Worm (Caenorhabditis elegans) whole organism, young adult: ENCODE measurements around the gene dpff-1.

Experiments
- B0336.3 ChIP-seq: fragments of 200-800 bp; sonication (Bioruptor generic); IDR thresholded peaks from 2 replicates; pipeline ENCODE4 v1.3.6; 2022; ENCODE audit warnings: missing genetic modification characterization, missing compliant biosample characterization
- C17E4.6 ChIP-seq: fragments of 200-800 bp; sonication (Bioruptor generic); IDR thresholded peaks from 2 replicates; pipeline ENCODE4 v1.3.6; 2022; ENCODE audit warnings: missing genetic modification reagents, missing genetic modification characterization, missing compliant biosample characterization
- D2030.7 ChIP-seq: fragments of 200-800 bp; sonication (Bioruptor generic); IDR thresholded peaks from 2 replicates; pipeline ENCODE4 v1.3.6; 2022; ENCODE audit warnings: missing genetic modification reagents, missing genetic modification characterization, missing compliant biosample characterization
- F33H1.4 ChIP-seq: fragments of 200-800 bp; sonication (Bioruptor generic); IDR thresholded peaks from 2 replicates; pipeline ENCODE4 v1.3.6; 2022; ENCODE audit warnings: missing genetic modification reagents, missing genetic modification characterization, missing compliant biosample characterization
- F49E8.2 ChIP-seq: sonication (generic microtip); optimal IDR thresholded peaks from 3 replicates; lab custom pipeline; 2017; ENCODE audit warnings: missing genetic modification characterization, mild to moderate bottlenecking, missing compliant biosample characterization, antibody characterized with exemption, moderate library complexity; ENCODE audit not compliant: insufficient read depth
- T07F8.4 ChIP-seq: sonication (generic microtip); optimal IDR thresholded peaks from 2 replicates; lab custom pipeline; 2016; ENCODE audit warnings: mild to moderate bottlenecking, missing genetic modification characterization, moderate library complexity, missing compliant biosample characterization
- Y53G8AR.9 ChIP-seq: fragments of 200-800 bp; sonication (Bioruptor generic); conservative IDR thresholded peaks from 2 replicates; pipeline ENCODE4 v1.3.6; 2022; ENCODE audit warnings: missing genetic modification reagents, missing genetic modification characterization, missing compliant biosample characterization
- Y95B8A.8 ChIP-seq: fragments of 200-800 bp; sonication (Bioruptor generic); IDR thresholded peaks from 2 replicates; pipeline ENCODE4 v1.3.6; 2022; ENCODE audit warnings: missing genetic modification reagents, missing genetic modification characterization, missing compliant biosample characterization
- ZK185.1 ChIP-seq: sonication (generic microtip); optimal IDR thresholded peaks from 2 replicates; lab custom pipeline; 2016; ENCODE audit warnings: mild to moderate bottlenecking, missing genetic modification characterization, missing compliant biosample characterization; ENCODE audit not compliant: poor library complexity, severe bottlenecking
- atf-7 ChIP-seq: sonication (generic microtip); optimal IDR thresholded peaks from 2 replicates; lab custom pipeline; 2017; ENCODE audit warnings: mild to moderate bottlenecking, missing genetic modification characterization, missing compliant biosample characterization
- athp-1 ChIP-seq: sonication (generic microtip); optimal IDR thresholded peaks from 2 replicates; lab custom pipeline; 2017; ENCODE audit warnings: mild to moderate bottlenecking, missing genetic modification characterization, missing compliant biosample characterization
- cebp-1 ChIP-seq, 2 experiments: fragments of 200-800 bp in 1 of 2; sonication (Bioruptor generic) in 1 of 2; sonication (generic microtip) in 1 of 2; IDR thresholded peaks in 1 of 2; optimal IDR thresholded peaks in 1 of 2; 2 replicates each; pipeline versions ENCODE4 v1.3.6 to Lab custom; 2017 to 2022; ENCODE audit warnings: missing compliant biosample characterization in 2 of 2, missing genetic modification characterization in 2 of 2, mild to moderate bottlenecking in 1 of 2, missing genetic modification reagents in 1 of 2, moderate library complexity in 1 of 2
- ceh-91 ChIP-seq: fragments of 200-800 bp; sonication (Bioruptor generic); IDR thresholded peaks from 2 replicates; pipeline ENCODE4 v1.3.6; 2022; ENCODE audit warnings: missing genetic modification reagents, missing genetic modification characterization, missing compliant biosample characterization
- efl-1 ChIP-seq: fragments of 150-350 bp; optimal IDR thresholded peaks from 2 replicates; lab custom pipeline; 2014; ENCODE audit warnings: missing biosample characterization, missing genetic modification reagents, missing genetic modification characterization
- egrh-3 ChIP-seq: fragments of 200-800 bp; sonication (Bioruptor generic); IDR thresholded peaks from 2 replicates; pipeline ENCODE4 v1.3.6; 2022; ENCODE audit warnings: missing genetic modification reagents, missing genetic modification characterization, missing compliant biosample characterization
- ekl-4 ChIP-seq: fragments of 200-800 bp; sonication (Bioruptor generic); IDR thresholded peaks from 2 replicates; pipeline ENCODE4 v1.3.6; 2022; ENCODE audit warnings: missing genetic modification reagents, missing genetic modification characterization, missing compliant biosample characterization
- him-1 ChIP-seq: sonication (generic microtip); optimal IDR thresholded peaks from 2 replicates; lab custom pipeline; 2016; ENCODE audit warnings: missing genotype, missing genetic modification reagents, missing genetic modification characterization, missing compliant biosample characterization
- hlh-12 ChIP-seq: sonication (generic microtip); optimal IDR thresholded peaks from 2 replicates; lab custom pipeline; 2016; ENCODE audit warnings: missing genetic modification characterization, missing compliant biosample characterization
- hmg-1.2 ChIP-seq: fragments of 200-800 bp; sonication (Bioruptor generic); IDR thresholded peaks from 2 replicates; pipeline ENCODE4 v1.3.6; 2022; ENCODE audit warnings: missing genetic modification reagents, missing genetic modification characterization, missing compliant biosample characterization
- hsf-1 ChIP-seq: fragments of 200-800 bp; sonication (Bioruptor generic); IDR thresholded peaks from 2 replicates; pipeline ENCODE4 v1.3.6; 2022; ENCODE audit warnings: missing genetic modification reagents, missing genetic modification characterization, missing compliant biosample characterization
- let-607 ChIP-seq, 2 experiments: fragments of 200-800 bp in 1 of 2; sonication (Bioruptor generic) in 1 of 2; sonication (generic microtip) in 1 of 2; optimal IDR thresholded peaks; 2 replicates each; lab custom pipeline; 2016 to 2018; ENCODE audit warnings: mild to moderate bottlenecking in 2 of 2, missing compliant biosample characterization in 2 of 2, missing genetic modification characterization in 2 of 2, moderate library complexity in 2 of 2, missing genotype in 1 of 2
- lin-54 ChIP-seq: fragments of 200-800 bp; sonication (Bioruptor generic); optimal IDR thresholded peaks from 2 replicates; lab custom pipeline; 2018; ENCODE audit warnings: mild to moderate bottlenecking, missing genetic modification characterization, missing compliant biosample characterization
- lir-1 ChIP-seq: fragments of 200-800 bp; sonication (Bioruptor generic); conservative IDR thresholded peaks from 2 replicates; pipeline ENCODE4 v1.3.6; 2022; ENCODE audit warnings: missing genetic modification reagents, missing genetic modification characterization, missing compliant biosample characterization
- lsl-1 ChIP-seq: fragments of 200-800 bp; sonication (Bioruptor generic); optimal IDR thresholded peaks from 2 replicates; lab custom pipeline; 2018; ENCODE audit warnings: mild to moderate bottlenecking, missing genetic modification characterization, moderate library complexity, missing compliant biosample characterization
- madf-3 ChIP-seq: fragments of 200-800 bp; sonication (Bioruptor generic); IDR thresholded peaks from 2 replicates; pipeline ENCODE4 v1.3.6; 2022; ENCODE audit warnings: missing genetic modification reagents, missing genetic modification characterization, missing compliant biosample characterization
- madf-6 ChIP-seq: fragments of 200-800 bp; sonication (Bioruptor generic); IDR thresholded peaks from 2 replicates; pipeline ENCODE4 v1.3.6; 2022; ENCODE audit warnings: missing genetic modification reagents, missing genetic modification characterization, missing compliant biosample characterization
- mcd-1 ChIP-seq: fragments of 200-800 bp; sonication (Bioruptor generic); IDR thresholded peaks from 2 replicates; pipeline ENCODE4 v1.3.6; 2022; ENCODE audit warnings: missing genetic modification reagents, missing genetic modification characterization, missing compliant biosample characterization
- nfya-2 ChIP-seq: fragments of 200-800 bp; sonication (Bioruptor generic); IDR thresholded peaks from 2 replicates; pipeline ENCODE4 v1.3.6; 2022; ENCODE audit warnings: missing genetic modification reagents, missing genetic modification characterization, missing compliant biosample characterization
- nhr-179 ChIP-seq: sonication (generic microtip); optimal IDR thresholded peaks from 2 replicates; lab custom pipeline; 2016; ENCODE audit warnings: mild to moderate bottlenecking, missing genetic modification characterization, missing compliant biosample characterization
- nhr-80 ChIP-seq: sonication (generic microtip); optimal IDR thresholded peaks from 2 replicates; lab custom pipeline; 2016; ENCODE audit warnings: missing genetic modification characterization, missing compliant biosample characterization
- pbrm-1 ChIP-seq: fragments of 200-800 bp; sonication (Bioruptor generic); IDR thresholded peaks from 2 replicates; pipeline ENCODE4 v1.3.6; 2022; ENCODE audit warnings: missing genetic modification reagents, missing genetic modification characterization, missing compliant biosample characterization
- pha-4 ChIP-seq: fragments of 150-350 bp; sonication (generic microtip); optimal IDR thresholded peaks from 2 replicates; lab custom pipeline; 2014; ENCODE audit warnings: missing biosample characterization, missing genetic modification reagents, missing genetic modification characterization
- sdz-38 ChIP-seq: sonication (generic microtip); optimal IDR thresholded peaks from 2 replicates; lab custom pipeline; 2016; ENCODE audit warnings: missing genotype, missing genetic modification characterization, missing compliant biosample characterization
- snpc-1.3 ChIP-seq: sonication (generic microtip); optimal IDR thresholded peaks from 2 replicates; lab custom pipeline; 2017; ENCODE audit warnings: missing genetic modification characterization, mild to moderate bottlenecking, missing compliant biosample characterization, antibody characterized with exemption, moderate library complexity, missing genotype, missing genetic modification reagents; ENCODE audit not compliant: insufficient read depth
- snpc-3.4 ChIP-seq: sonication (generic microtip); optimal IDR thresholded peaks from 2 replicates; lab custom pipeline; 2017; ENCODE audit warnings: missing genetic modification characterization, mild to moderate bottlenecking, missing compliant biosample characterization, antibody characterized with exemption, moderate library complexity, missing genotype, missing genetic modification reagents
- snpc-4 ChIP-seq, 5 experiments: fragments of 150-350 bp in 1 of 5; sonication (generic microtip) in 4 of 5; optimal IDR thresholded peaks; 2 replicates each; lab custom pipeline; 2014 to 2018; ENCODE audit warnings: missing genetic modification characterization in 5 of 5, missing biosample characterization in 3 of 5, antibody characterized with exemption in 2 of 5, mild to moderate bottlenecking in 2 of 5, missing compliant biosample characterization in 2 of 5, missing genotype in 2 of 5, moderate library complexity in 2 of 5, missing genetic modification reagents in 1 of 5
- sptf-2 ChIP-seq: fragments of 200-800 bp; sonication (Bioruptor generic); optimal IDR thresholded peaks from 2 replicates; lab custom pipeline; 2018; ENCODE audit warnings: mild to moderate bottlenecking, missing genetic modification characterization, missing compliant biosample characterization
- xnd-1 ChIP-seq: sonication (generic microtip); optimal IDR thresholded peaks from 2 replicates; lab custom pipeline; 2016; ENCODE audit warnings: missing genotype, missing genetic modification reagents, missing genetic modification characterization, missing compliant biosample characterization
- ztf-25 ChIP-seq: fragments of 200-800 bp; sonication (Bioruptor generic); IDR thresholded peaks from 2 replicates; pipeline ENCODE4 v1.3.6; 2022; ENCODE audit warnings: missing genetic modification reagents, missing genetic modification characterization, missing compliant biosample characterization
- ztf-28 ChIP-seq: fragments of 200-800 bp; sonication (Bioruptor generic); IDR thresholded peaks from 2 replicates; pipeline ENCODE4 v1.3.6; 2022; ENCODE audit warnings: missing genetic modification reagents, missing genetic modification characterization, missing compliant biosample characterization

The dpff-1 gene

ce11 chrIII:5939453-5940296, 33.5 kb upstream of the dpff-1 start, which contains the start of gene ubq-1 (continued):
- TF ChIP-seq sdz-38 (tag; lab: Kevin White, UChicago), result no peak
- TF ChIP-seq nhr-179, result no peak
- no peak for TF ChIP-seq snpc-1.3 (tag; lab: Kevin White, UChicago)
- TF ChIP-seq ekl-4 (GFP tag; lab: Robert Waterston, UW), result no peak
- TF ChIP-seq egrh-3 (GFP tag; lab: Robert Waterston, UW), result peak; percentile 44; the same call in 1 of the 2 replicates

- TF ChIP-seq ceh-91 (GFP tag; lab: Robert Waterston, UW) (peak; percentile 93), athp-1 (tag; lab: Kevin White, UChicago) (peak; percentile 10), nhr-80 (tag; lab: Kevin White, UChicago) (peak; percentile 46), mcd-1 (peak; percentile 43; the same call in 1 of the 2 replicates), sptf-2 (no peak), atf-7 (tag; lab: Kevin White, UChicago) (no peak), ztf-28 (GFP tag; lab: Robert Waterston, UW) (no peak), xnd-1 (peak; percentile 86), egrh-3 (GFP tag; lab: Robert Waterston, UW) (peak; percentile 35; the same call in 1 of the 2 replicates), F33H1.4 (peak; percentile 96), hsf-1 (GFP tag; lab: Robert Waterston, UW) (peak; percentile 98), T07F8.4 (tag; lab: Kevin White, UChicago) (peak; percentile 13), hlh-12 (tag; lab: Kevin White, UChicago) (no peak), efl-1 (GFP tag; lab: Kevin White, UChicago) (peak; percentile 93), snpc-4 (GFP tag; optimal IDR thresholded peaks at IDR 0.05; lab: Kevin White, UChicago) (no peak), snpc-4 (tag; optimal IDR thresholded peaks at IDR 0.05; lab: Kevin White, UChicago) (peak in 1 of 4 experiments; percentile 34), D2030.7 (GFP tag; lab: Robert Waterston, UW) (peak; percentile 88), ztf-25 (GFP tag; lab: Robert Waterston, UW) (no peak), snpc-3.4 (tag; lab: Kevin White, UChicago) (peak; percentile 78), ZK185.1 (tag; lab: Kevin White, UChicago) (no peak), cebp-1 (GFP tag; IDR thresholded peaks at IDR 0.05; lab: Robert Waterston, UW) (peak; percentile 64; the same call in 1 of the 2 replicates), cebp-1 (tag; optimal IDR thresholded peaks at IDR 0.05; lab: Kevin White, UChicago) (no peak), C17E4.6 (GFP tag; lab: Robert Waterston, UW) (0 out of 2 replicates have a peak, but pooled peaks have one; percentile 29), Y53G8AR.9 (0 out of 2 replicates have a peak, but pooled peaks have one; percentile 14), F49E8.2 (peak; percentile 52), madf-3 (GFP tag; lab: Robert Waterston, UW) (peak; percentile 96), snpc-1.3 (tag; lab: Kevin White, UChicago) (peak; percentile 26), him-1 (tag; lab: Kevin White, UChicago) (peak; percentile 22), madf-6 (GFP tag; lab: Robert Waterston, UW) (peak; percentile 95; the same call in 1 of the 2 replicates), hmg-1.2 (GFP tag; lab: Robert Waterston, UW) (peak; percentile 37; the same call in 1 of the 2 replicates), B0336.3 (GFP tag; lab: Robert Waterston, UW) (peak; percentile 44), pbrm-1 (GFP tag; lab: Robert Waterston, UW) (peak; percentile 53), lin-54 (GFP tag; lab: Kevin White, UChicago) (peak; percentile 75), lir-1 (GFP tag; lab: Robert Waterston, UW) (0 out of 2 replicates have a peak, but pooled peaks have one; percentile 5), Y95B8A.8 (GFP tag; lab: Robert Waterston, UW) (peak; percentile 89), pha-4 (tag; lab: Kevin White, UChicago) (no peak), ekl-4 (GFP tag; lab: Robert Waterston, UW) (peak; percentile 60), let-607 (tag; optimal IDR thresholded peaks at IDR 0.05; lab: Kevin White, UChicago) (no peak), nfya-2 (no peak), lsl-1 (GFP tag; lab: Kevin White, UChicago) (peak; percentile 89)
These were observed 32.8 kb upstream of the dpff-1 start for ce11 chrIII:5938790-5939452.
